Worm (Caenorhabditis elegans): Measurements from ENCODE around the gene gtf-2H3.

The gtf-2H3 gene

DNA sequence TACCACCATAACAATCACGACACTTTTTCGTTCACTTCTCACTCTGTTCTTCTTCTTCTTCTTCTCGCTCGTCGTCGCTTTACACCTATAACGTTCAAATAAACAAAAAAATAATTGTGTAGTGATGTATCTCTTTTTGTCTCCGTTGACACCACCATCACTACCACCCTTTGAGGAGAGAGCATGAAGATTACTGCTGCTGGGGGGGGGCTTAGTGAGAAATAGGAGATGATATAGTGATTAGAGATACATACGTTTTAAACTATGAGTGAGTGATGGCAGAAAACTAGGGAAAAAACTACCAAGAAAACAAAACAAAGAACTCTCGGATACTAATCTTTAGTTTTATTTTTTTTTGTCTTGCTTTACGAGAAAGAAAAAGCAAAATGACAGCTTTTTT, 6.4 kb upstream of the gtf-2H3 start:
- TF ChIP-seq nhr-237 (tag; optimal IDR thresholded peaks at IDR 0.05), result no peak
- TF ChIP-seq nhr-11 (tag; optimal IDR thresholded peaks at IDR 0.05), result no peak
- no peak for TF ChIP-seq ceh-63 (GFP tag; optimal IDR thresholded peaks at IDR 0.05)
- no peak for TF ChIP-seq sup-37 (GFP tag; optimal IDR thresholded peaks at IDR 0.05)
- no peak for TF ChIP-seq C16A3.4 (tag; optimal IDR thresholded peaks at IDR 0.05)
- TF ChIP-seq ceh-90 (tag; optimal IDR thresholded peaks at IDR 0.05), result no peak
- no peak for TF ChIP-seq unc-30 (tag; optimal IDR thresholded peaks at IDR 0.05)
- no peak for TF ChIP-seq pqm-1 (tag; optimal IDR thresholded peaks at IDR 0.05)
- no peak for TF ChIP-seq tbx-2 (tag; optimal IDR thresholded peaks at IDR 0.05)
- no peak for TF ChIP-seq mab-9 (GFP tag; IDR thresholded peaks at IDR 0.05)
- TF ChIP-seq lsy-2 (tag; optimal IDR thresholded peaks at IDR 0.05), result peak; percentile 15 to 46
- no peak for TF ChIP-seq aly-2 (tag; optimal IDR thresholded peaks at IDR 0.05)
- TF ChIP-seq pax-3 (tag; optimal IDR thresholded peaks at IDR 0.05), result no peak
- no peak for TF ChIP-seq Y116A8C.19 (tag; optimal IDR thresholded peaks at IDR 0.05; ENCODE audit: borderline replicate concordance)
- peak; percentile 33 for TF ChIP-seq rnt-1 (tag; optimal IDR thresholded peaks at IDR 0.05)
- 0 out of 2 replicates have a peak, but pooled peaks have one; percentile 6 for TF ChIP-seq nhr-19 (GFP tag; conservative IDR thresholded peaks at IDR 0.05)
- no peak for TF ChIP-seq ama-1 (optimal IDR thresholded peaks at IDR 0.05)
- no peak for TF ChIP-seq aha-1 (tag; optimal IDR thresholded peaks at IDR 0.05)
- peak; percentile 42 for TF ChIP-seq nhr-71 (tag; optimal IDR thresholded peaks at IDR 0.05)
- no peak for TF ChIP-seq alr-1 (tag; optimal IDR thresholded peaks at IDR 0.05; ENCODE audit: borderline replicate concordance)
- no peak for TF ChIP-seq lin-39 (tag; optimal IDR thresholded peaks at IDR 0.05)
- no peak for TF ChIP-seq pag-3 (tag; optimal IDR thresholded peaks at IDR 0.05; ENCODE audit: borderline replicate concordance, insufficient read depth)
- no peak for TF ChIP-seq nhr-28 (tag; optimal IDR thresholded peaks at IDR 0.05)
- no peak for TF ChIP-seq unc-98 (GFP tag; IDR thresholded peaks at IDR 0.05)
- TF ChIP-seq unc-62 (GFP tag; optimal IDR thresholded peaks at IDR 0.05), result no peak
- no peak for TF ChIP-seq sox-4 (tag; optimal IDR thresholded peaks at IDR 0.05)
- TF ChIP-seq fos-1 (tag; optimal IDR thresholded peaks at IDR 0.05), result no peak
- TF ChIP-seq swsn-7 (tag; optimal IDR thresholded peaks at IDR 0.05), result no peak
- TF ChIP-seq irx-1 (tag; optimal IDR thresholded peaks at IDR 0.05), result no peak
- TF ChIP-seq hlh-4 (tag; optimal IDR thresholded peaks at IDR 0.05), result no peak
- no peak for TF ChIP-seq elt-2 (tag; optimal IDR thresholded peaks at IDR 0.05)
- no peak for TF ChIP-seq ceh-82 (tag; optimal IDR thresholded peaks at IDR 0.05)
- TF ChIP-seq fkh-4 (tag; optimal IDR thresholded peaks at IDR 0.05; ENCODE audit: borderline replicate concordance), result no peak
- peak; percentile 33 for TF ChIP-seq snu-23 (GFP tag; optimal IDR thresholded peaks at IDR 0.05)
- TF ChIP-seq nhr-20 (tag; optimal IDR thresholded peaks at IDR 0.05), result no peak
- TF ChIP-seq nhr-77 (tag; optimal IDR thresholded peaks at IDR 0.05), result no peak
- no peak for TF ChIP-seq mep-1 (tag; optimal IDR thresholded peaks at IDR 0.05)
- TF ChIP-seq hlh-17 (GFP tag; optimal IDR thresholded peaks at IDR 0.05; ENCODE audit: borderline replicate concordance), result no peak
- TF ChIP-seq lin-14 (GFP tag; optimal IDR thresholded peaks at IDR 0.05), result peak; percentile 75

DNA sequence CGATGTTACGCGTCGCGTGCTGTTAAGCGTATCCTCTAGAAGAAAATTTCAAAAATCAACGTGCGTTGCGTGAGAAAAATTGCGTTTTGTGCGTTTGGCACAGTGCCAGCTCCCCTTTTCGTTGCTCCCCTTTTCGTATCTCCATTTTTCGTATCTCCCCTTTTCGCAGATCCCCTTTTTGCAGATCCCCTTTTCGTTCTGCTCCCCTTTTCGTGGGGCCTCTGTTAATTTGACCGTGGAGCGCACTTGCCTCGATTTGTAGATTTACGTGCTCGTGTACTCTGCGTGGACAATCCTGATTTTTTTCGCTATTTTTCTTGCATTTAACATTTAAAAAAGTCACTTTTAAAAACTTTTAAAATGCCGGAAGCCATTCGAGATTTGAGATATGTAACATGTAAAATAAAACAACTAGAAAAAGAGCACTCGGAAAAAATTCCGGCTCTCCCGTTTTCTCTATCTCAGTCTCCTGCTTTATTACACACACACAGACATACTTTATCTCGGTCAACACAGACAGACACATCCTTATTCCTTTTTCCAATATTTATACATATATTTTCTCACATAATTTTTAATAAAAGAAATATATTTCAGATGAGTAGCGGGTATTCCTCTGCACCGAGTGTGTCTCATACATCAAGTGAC, 3.8 kb upstream of the gtf-2H3 start, which contains the start of gene ttll-4:
TSS of gene ttll-4 (plus strand) at position 598 of the 648 bp plus-strand sequence.
- TF ChIP-seq sox-4 (tag; optimal IDR thresholded peaks at IDR 0.05) (no peak), blmp-1 (tag; optimal IDR thresholded peaks at IDR 0.05) (no peak), fkh-8 (tag; optimal IDR thresholded peaks at IDR 0.05) (peak; percentile 56), unc-62 (GFP tag; optimal IDR thresholded peaks at IDR 0.05) (no peak), nhr-28 (tag; optimal IDR thresholded peaks at IDR 0.05) (no peak), jun-1 (tag; optimal IDR thresholded peaks at IDR 0.05) (no peak), nhr-85 (tag) (no peak), C34B4.2 (tag; optimal IDR thresholded peaks at IDR 0.05) (no peak), lin-39 (tag; optimal IDR thresholded peaks at IDR 0.05) (no peak), fkh-10 (GFP tag; optimal IDR thresholded peaks at IDR 0.05) (peak; percentile 48), skn-1 (tag; optimal IDR thresholded peaks at IDR 0.05) (no peak), xbp-1 (tag; optimal IDR thresholded peaks at IDR 0.05) (peak; percentile 57), nhr-77 (tag; optimal IDR thresholded peaks at IDR 0.05) (no peak), nhr-19 (GFP tag; conservative IDR thresholded peaks at IDR 0.05) (peak; percentile 61), hpl-2 (GFP tag; optimal IDR thresholded peaks at IDR 0.05) (no peak), nhr-47 (tag; optimal IDR thresholded peaks at IDR 0.05) (peak; percentile 72), aly-2 (tag; optimal IDR thresholded peaks at IDR 0.05) (no peak), hlh-17 (GFP tag; optimal IDR thresholded peaks at IDR 0.05; ENCODE audit: borderline replicate concordance) (no peak), fos-1 (tag; optimal IDR thresholded peaks at IDR 0.05) (no peak), efl-1 (optimal IDR thresholded peaks at IDR 0.05) (peak; percentile 69 to 81), efl-1 (GFP tag; optimal IDR thresholded peaks at IDR 0.05 in 1 of 2) (peak; percentile 47 to 80), snpc-4 (tag; optimal IDR thresholded peaks at IDR 0.05) (no peak), swsn-7 (tag; optimal IDR thresholded peaks at IDR 0.05) (peak; percentile 65), fkh-4 (tag; optimal IDR thresholded peaks at IDR 0.05; ENCODE audit: borderline replicate concordance) (peak; percentile 29), ceh-90 (tag; optimal IDR thresholded peaks at IDR 0.05) (no peak)

Measured in whole organism, L1 larva.